Fruit fly (Drosophila melanogaster): Measurements from ENCODE around the gene CG7304.
A peak's percentile ranks its signal among the peaks of the same experiment; 100 is the strongest.

Gene CG7304

dm6 chr3L:15652154-15652553 is 27.4 kb upstream of the CG7304 start, which contains the start of the genes Eig71Ec and Eig71Ed:
Gene Eig71Ec (minus strand): TSS chr3L:15652254.
Gene Eig71Ed (plus strand): TSS chr3L:15652537.
- TF ChIP-seq dl (GFP tag; optimal IDR thresholded peaks at IDR 0.05; ENCODE audit: insufficient read depth in 1 of 2, partially characterized antibody in 2 of 2) (no peak), CrebA (GFP tag; optimal IDR thresholded peaks at IDR 0.05; ENCODE audit: borderline replicate concordance) (no peak), usp (GFP tag; optimal IDR thresholded peaks at IDR 0.05) (no peak), Myc (optimal IDR thresholded peaks at IDR 0.05) (no peak), sage (GFP tag; optimal IDR thresholded peaks at IDR 0.05) (no peak), foxo (GFP tag; optimal IDR thresholded peaks at IDR 0.05) (no peak), Jra (GFP tag; optimal IDR thresholded peaks at IDR 0.05) (no peak), rgr (GFP tag; optimal IDR thresholded peaks at IDR 0.05) (no peak), fru (GFP tag; optimal IDR thresholded peaks at IDR 0.05) (no peak), dmrt93B (GFP tag; optimal IDR thresholded peaks at IDR 0.05) (no peak)

- TF ChIP-seq fru (GFP tag; optimal IDR thresholded peaks at IDR 0.05) (no peak), brk (GFP tag; optimal IDR thresholded peaks at IDR 0.05) (no peak), Jra (GFP tag; optimal IDR thresholded peaks at IDR 0.05) (no peak), Hr83 (GFP tag; optimal IDR thresholded peaks at IDR 0.05; ENCODE audit: poor library complexity, severe bottlenecking) (peak; percentile 10), dl (GFP tag; optimal IDR thresholded peaks at IDR 0.05; ENCODE audit: insufficient read depth in 1 of 2, partially characterized antibody in 2 of 2) (no peak), Dfd (GFP tag; optimal IDR thresholded peaks at IDR 0.05) (no peak), Vsx2 (GFP tag; optimal IDR thresholded peaks at IDR 0.05; ENCODE audit: partially characterized antibody) (no peak)
Observed at dm6 chr3L:15655910-15656309, 23.6 kb upstream of the CG7304 start, which contains the start of gene Eig71Ee. Gene Eig71Ee (minus strand): TSS chr3L:15656010.

- TF ChIP-seq h (GFP tag; optimal IDR thresholded peaks at IDR 0.05) (no peak), sv (GFP tag; optimal IDR thresholded peaks at IDR 0.05) (no peak), Abd-B (GFP tag; optimal IDR thresholded peaks at IDR 0.05) (no peak), lola (GFP tag; optimal IDR thresholded peaks at IDR 0.05) (no peak), tai (GFP tag; optimal IDR thresholded peaks at IDR 0.05) (no peak), CG32264 (GFP tag; optimal IDR thresholded peaks at IDR 0.05) (no peak)
Observed at dm6 chr3L:15657290-15657689, 22.2 kb upstream of the CG7304 start, which contains the start of the genes Eig71Ef and Eig71Eg. Gene Eig71Ef (minus strand): TSS chr3L:15657390. Gene Eig71Eg (plus strand): TSS chr3L:15657628.

dm6 chr3L:15659341-15659740 is 20.2 kb upstream of the CG7304 start, which contains the start of the genes Eig71Eh and Eig71Ei:
Gene Eig71Eh (minus strand): TSS chr3L:15659441.
Gene Eig71Ei (plus strand): TSS chr3L:15659707.
- TF ChIP-seq fru (GFP tag; optimal IDR thresholded peaks at IDR 0.05), result no peak
- TF ChIP-seq dsf (GFP tag; optimal IDR thresholded peaks at IDR 0.05; ENCODE audit: borderline replicate concordance), result no peak
- TF ChIP-seq Hnf4 (GFP tag; optimal IDR thresholded peaks at IDR 0.05), result no peak
- TF ChIP-seq Myc (optimal IDR thresholded peaks at IDR 0.05), result no peak
- TF ChIP-seq foxo (GFP tag; optimal IDR thresholded peaks at IDR 0.05), result no peak
- no peak for TF ChIP-seq h (GFP tag; optimal IDR thresholded peaks at IDR 0.05)
- no peak for TF ChIP-seq tai (GFP tag; optimal IDR thresholded peaks at IDR 0.05)
- no peak for TF ChIP-seq sage (GFP tag; optimal IDR thresholded peaks at IDR 0.05)
- no peak for TF ChIP-seq Hr83 (GFP tag; optimal IDR thresholded peaks at IDR 0.05; ENCODE audit: poor library complexity, severe bottlenecking)
- no peak for TF ChIP-seq Vsx2 (GFP tag; optimal IDR thresholded peaks at IDR 0.05; ENCODE audit: partially characterized antibody)
- no peak for TF ChIP-seq CrebA (GFP tag; optimal IDR thresholded peaks at IDR 0.05; ENCODE audit: borderline replicate concordance)
- no peak for TF ChIP-seq CG32264 (GFP tag; optimal IDR thresholded peaks at IDR 0.05)
- no peak for TF ChIP-seq CG9705 (GFP tag; optimal IDR thresholded peaks at IDR 0.05)
- no peak for TF ChIP-seq Jra (GFP tag; optimal IDR thresholded peaks at IDR 0.05)
- TF ChIP-seq Dfd (GFP tag; optimal IDR thresholded peaks at IDR 0.05), result no peak
- TF ChIP-seq jim (GFP tag; optimal IDR thresholded peaks at IDR 0.05), result no peak
- TF ChIP-seq HLH106 (tag; optimal IDR thresholded peaks at IDR 0.05), result no peak

dm6 chr3L:15660915-15661314 is 18.6 kb upstream of the CG7304 start, which contains the start of the genes Eig71Ej and Eig71Ek:
Gene Eig71Ej (minus strand): TSS chr3L:15661015.
Gene Eig71Ek (plus strand): TSS chr3L:15661248.
- TF ChIP-seq pan (optimal IDR thresholded peaks at IDR 0.05) (no peak), woc (GFP tag; optimal IDR thresholded peaks at IDR 0.05) (no peak), ey (GFP tag; optimal IDR thresholded peaks at IDR 0.05) (no peak), jim (GFP tag; optimal IDR thresholded peaks at IDR 0.05) (no peak), foxo (GFP tag; optimal IDR thresholded peaks at IDR 0.05) (no peak), tai (GFP tag; optimal IDR thresholded peaks at IDR 0.05) (no peak), Dfd (GFP tag; optimal IDR thresholded peaks at IDR 0.05) (no peak), brk (GFP tag; optimal IDR thresholded peaks at IDR 0.05) (no peak), Hnf4 (GFP tag; optimal IDR thresholded peaks at IDR 0.05) (no peak), OdsH (GFP tag; optimal IDR thresholded peaks at IDR 0.05) (no peak), sv (GFP tag; optimal IDR thresholded peaks at IDR 0.05) (no peak)

Data from whole organism, wandering third instar larva.